Worm (Caenorhabditis elegans): ENCODE results near the gene odc-1.

ce11 chrV:6880623-6881022, 19.4 kb downstream of the odc-1 start:
- TF ChIP-seq ces-1 (GFP tag; optimal IDR thresholded peaks at IDR 0.05) (no peak), ama-1 (optimal IDR thresholded peaks at IDR 0.05) (no peak), unc-30 (tag; optimal IDR thresholded peaks at IDR 0.05) (no peak), nhr-84 (tag; optimal IDR thresholded peaks at IDR 0.05) (no peak), nhr-11 (tag; optimal IDR thresholded peaks at IDR 0.05) (no peak), lsy-2 (tag; optimal IDR thresholded peaks at IDR 0.05) (peak in 1 of 2 experiments; percentile 33), mep-1 (tag; optimal IDR thresholded peaks at IDR 0.05) (no peak), tbx-2 (tag; optimal IDR thresholded peaks at IDR 0.05) (peak; percentile 35), mab-9 (GFP tag; IDR thresholded peaks at IDR 0.05) (no peak)
